Worm (Caenorhabditis elegans): Measurements from ENCODE around the gene C44F1.1.

The C44F1.1 gene

ce11 chrIII:3765460-3765859, at the start of gene C44F1.1:
C44F1.1 (minus strand) TSS chrIII:3765560.
- no peak for TF ChIP-seq B0310.2 (tag; optimal IDR thresholded peaks at IDR 0.05)
- TF ChIP-seq ceh-36 (tag; optimal IDR thresholded peaks at IDR 0.05), result no peak
- no peak for TF ChIP-seq ceh-13 (GFP tag; optimal IDR thresholded peaks at IDR 0.05)
- no peak for TF ChIP-seq F13C5.2 (tag; optimal IDR thresholded peaks at IDR 0.05)
- TF ChIP-seq hmg-4 (GFP tag; optimal IDR thresholded peaks at IDR 0.05), result no peak
- no peak for TF ChIP-seq tbx-37 (GFP tag; conservative IDR thresholded peaks at IDR 0.05)
- no peak for TF ChIP-seq flt-1 (GFP tag; IDR thresholded peaks at IDR 0.05)
- no peak for TF ChIP-seq pes-1 (GFP tag; IDR thresholded peaks at IDR 0.05)
- no peak for TF ChIP-seq sea-1 (GFP tag; conservative IDR thresholded peaks at IDR 0.05)

DNA sequence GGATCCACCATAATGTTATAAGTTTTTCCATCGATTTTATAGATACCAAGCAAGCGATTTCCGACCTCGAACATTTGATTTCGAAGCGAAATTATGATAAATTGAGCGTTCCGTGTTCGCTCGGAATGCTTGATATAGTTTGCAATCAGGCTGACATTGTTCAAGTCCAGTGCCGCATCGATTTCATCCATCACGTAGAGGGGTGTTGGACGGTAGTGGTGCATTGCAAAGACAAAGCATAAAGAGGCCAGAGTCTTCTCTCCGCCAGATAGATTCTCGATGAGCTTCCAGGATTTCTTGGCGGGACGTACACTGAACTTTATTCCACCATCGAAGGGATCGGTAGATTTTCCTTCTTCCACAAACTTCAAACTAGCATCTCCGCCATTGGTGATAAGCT, 49.1 kb upstream of the C44F1.1 start:
- no peak for TF ChIP-seq aly-1 (tag; optimal IDR thresholded peaks at IDR 0.05)
- TF ChIP-seq hmbx-1 (tag; optimal IDR thresholded peaks at IDR 0.05), result no peak
- TF ChIP-seq hmg-4 (GFP tag; optimal IDR thresholded peaks at IDR 0.05), result no peak
- no peak for TF ChIP-seq flt-1 (GFP tag; IDR thresholded peaks at IDR 0.05)
- TF ChIP-seq ceh-13 (GFP tag; optimal IDR thresholded peaks at IDR 0.05), result no peak
- no peak for TF ChIP-seq F13C5.2 (tag; optimal IDR thresholded peaks at IDR 0.05)
- TF ChIP-seq ama-1 (optimal IDR thresholded peaks at IDR 0.05), result no peak
- TF ChIP-seq pes-1 (GFP tag; IDR thresholded peaks at IDR 0.05), result no peak
- no peak for TF ChIP-seq ets-7 (tag; optimal IDR thresholded peaks at IDR 0.05)
- no peak for TF ChIP-seq tbx-11 (GFP tag; IDR thresholded peaks at IDR 0.05)
- TF ChIP-seq sea-1 (GFP tag; conservative IDR thresholded peaks at IDR 0.05), result no peak
- no peak for TF ChIP-seq B0310.2 (tag; optimal IDR thresholded peaks at IDR 0.05)
- no peak for TF ChIP-seq tra-4 (tag; optimal IDR thresholded peaks at IDR 0.05)

- peak; percentile 2 for TF ChIP-seq B0310.2 (tag; optimal IDR thresholded peaks at IDR 0.05)
- TF ChIP-seq aly-1 (tag; optimal IDR thresholded peaks at IDR 0.05), result no peak
- no peak for TF ChIP-seq hnd-1 (tag; optimal IDR thresholded peaks at IDR 0.05)
Measured at ce11 chrIII:3812369-3812993, 47.1 kb upstream of the C44F1.1 start.

- peak; percentile 59 for TF ChIP-seq ceh-36 (tag; optimal IDR thresholded peaks at IDR 0.05)
- TF ChIP-seq tbx-37 (GFP tag; conservative IDR thresholded peaks at IDR 0.05), result no peak
Measured at ce11 chrIII:3811375-3811924, 46.1 kb upstream of the C44F1.1 start.

ce11 chrIII:3809008-3809407, 43.6 kb upstream of the C44F1.1 start, which contains the start of gene toh-1:
toh-1 (minus strand) TSS chrIII:3809030.
- no peak for TF ChIP-seq ceh-13 (GFP tag; optimal IDR thresholded peaks at IDR 0.05)
- no peak for TF ChIP-seq tbx-11 (GFP tag; IDR thresholded peaks at IDR 0.05)
- TF ChIP-seq sea-1 (GFP tag; conservative IDR thresholded peaks at IDR 0.05), result no peak
- no peak for TF ChIP-seq ama-1 (optimal IDR thresholded peaks at IDR 0.05)
- TF ChIP-seq B0310.2 (tag; optimal IDR thresholded peaks at IDR 0.05), result no peak
- no peak for TF ChIP-seq tra-4 (tag; optimal IDR thresholded peaks at IDR 0.05)
- TF ChIP-seq hmbx-1 (tag; optimal IDR thresholded peaks at IDR 0.05), result no peak
- no peak for TF ChIP-seq ceh-36 (tag; optimal IDR thresholded peaks at IDR 0.05)
- no peak for TF ChIP-seq hmg-4 (GFP tag; optimal IDR thresholded peaks at IDR 0.05)

- TF ChIP-seq scrt-1 (GFP tag; IDR thresholded peaks at IDR 0.05), result no peak
- no peak for TF ChIP-seq B0310.2 (tag; optimal IDR thresholded peaks at IDR 0.05)
- no peak for TF ChIP-seq hmbx-1 (tag; optimal IDR thresholded peaks at IDR 0.05)
- no peak for TF ChIP-seq ets-7 (tag; optimal IDR thresholded peaks at IDR 0.05)
- no peak for TF ChIP-seq tbx-37 (GFP tag; conservative IDR thresholded peaks at IDR 0.05)
- TF ChIP-seq aly-1 (tag; optimal IDR thresholded peaks at IDR 0.05), result no peak
- no peak for TF ChIP-seq tra-4 (tag; optimal IDR thresholded peaks at IDR 0.05)
- no peak for TF ChIP-seq tbx-11 (GFP tag; IDR thresholded peaks at IDR 0.05)
- no peak for TF ChIP-seq F13C5.2 (tag; optimal IDR thresholded peaks at IDR 0.05)
Measured at ce11 chrIII:3807590-3807989, 42.2 kb upstream of the C44F1.1 start.

ce11 chrIII:3806883-3807282, 41.5 kb upstream of the C44F1.1 start:
- TF ChIP-seq F13C5.2 (tag; optimal IDR thresholded peaks at IDR 0.05) (no peak), tbx-37 (GFP tag; conservative IDR thresholded peaks at IDR 0.05) (no peak), hnd-1 (tag; optimal IDR thresholded peaks at IDR 0.05) (no peak), aly-1 (tag; optimal IDR thresholded peaks at IDR 0.05) (no peak), ets-7 (tag; optimal IDR thresholded peaks at IDR 0.05) (no peak), sea-1 (GFP tag; conservative IDR thresholded peaks at IDR 0.05) (no peak), tbx-11 (GFP tag; IDR thresholded peaks at IDR 0.05) (no peak), ama-1 (optimal IDR thresholded peaks at IDR 0.05) (no peak)

- TF ChIP-seq F13C5.2 (tag; optimal IDR thresholded peaks at IDR 0.05), result no peak
- no peak for TF ChIP-seq ama-1 (optimal IDR thresholded peaks at IDR 0.05)
- TF ChIP-seq scrt-1 (GFP tag; IDR thresholded peaks at IDR 0.05), result no peak
- TF ChIP-seq ceh-36 (tag; optimal IDR thresholded peaks at IDR 0.05), result no peak
- no peak for TF ChIP-seq tbx-11 (GFP tag; IDR thresholded peaks at IDR 0.05)
- no peak for TF ChIP-seq tbx-37 (GFP tag; conservative IDR thresholded peaks at IDR 0.05)
- no peak for TF ChIP-seq flt-1 (GFP tag; IDR thresholded peaks at IDR 0.05)
- no peak for TF ChIP-seq sea-1 (GFP tag; conservative IDR thresholded peaks at IDR 0.05)
- no peak for TF ChIP-seq hmbx-1 (tag; optimal IDR thresholded peaks at IDR 0.05)
- TF ChIP-seq hmg-4 (GFP tag; optimal IDR thresholded peaks at IDR 0.05), result no peak
- no peak for TF ChIP-seq aly-1 (tag; optimal IDR thresholded peaks at IDR 0.05)
- TF ChIP-seq tra-4 (tag; optimal IDR thresholded peaks at IDR 0.05), result no peak
- no peak for TF ChIP-seq ets-7 (tag; optimal IDR thresholded peaks at IDR 0.05)
- no peak for TF ChIP-seq hnd-1 (tag; optimal IDR thresholded peaks at IDR 0.05)
- no peak for TF ChIP-seq pes-1 (GFP tag; IDR thresholded peaks at IDR 0.05)
- TF ChIP-seq B0310.2 (tag; optimal IDR thresholded peaks at IDR 0.05), result no peak
- TF ChIP-seq ceh-13 (GFP tag; optimal IDR thresholded peaks at IDR 0.05), result no peak
Measured at ce11 chrIII:3804422-3804821, 39.1 kb upstream of the C44F1.1 start, which contains the start of gene xbx-5. xbx-5 (minus strand) TSS chrIII:3804477.

All from whole organism, early embryonic.